Fruit fly (Drosophila melanogaster): Measurements from ENCODE around the gene CG18417.

Gene CG18417

DNA sequence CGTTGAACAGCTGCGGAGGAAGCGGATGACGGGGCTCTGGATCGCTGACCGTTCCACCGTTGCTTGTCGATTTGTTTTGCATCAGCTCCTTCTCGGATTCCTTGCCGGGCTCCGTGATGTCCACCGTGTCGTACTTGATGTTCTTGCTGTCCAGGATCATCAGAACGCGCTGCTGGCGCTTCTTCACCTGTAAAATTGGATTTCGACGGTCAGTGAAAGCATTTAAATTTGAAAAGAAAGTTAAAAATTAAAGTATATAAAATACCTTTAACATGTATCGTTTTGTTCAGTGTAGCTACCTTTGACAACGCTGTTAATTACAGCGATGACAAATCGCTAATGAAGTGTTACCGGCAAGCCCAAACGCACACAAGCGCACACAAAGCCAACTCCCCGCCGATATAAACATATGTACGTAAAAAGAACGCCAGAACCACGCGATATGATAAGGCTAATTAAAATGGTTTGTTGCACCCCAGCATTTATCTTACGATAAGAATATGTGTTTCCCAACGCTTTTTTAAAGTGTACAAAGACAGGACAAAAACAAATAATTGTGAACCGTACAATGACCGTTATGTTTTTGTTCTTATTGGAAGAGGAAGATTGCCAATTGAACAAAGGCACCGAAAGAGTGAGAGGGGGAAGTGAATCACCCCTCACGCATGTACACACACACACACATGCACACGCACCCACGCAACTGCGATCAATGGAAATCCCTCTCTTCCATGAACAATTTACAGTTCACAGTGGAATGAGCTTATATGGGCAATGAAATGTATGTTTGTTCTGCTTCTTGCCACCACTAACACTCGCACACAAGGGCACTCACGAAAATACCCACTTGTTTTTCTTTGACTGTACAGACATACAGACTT is 31.8 kb upstream of the CG18417 start (continued):
- no peak for TF ChIP-seq CG18764 (GFP tag; optimal IDR thresholded peaks at IDR 0.05)
- TF ChIP-seq CG42726 (GFP tag; IDR thresholded peaks at IDR 0.05; ENCODE audit: partially characterized antibody), result no peak
- peak; percentile 58 for TF ChIP-seq gem (tag; optimal IDR thresholded peaks at IDR 0.05)
- peak; percentile 94 for TF ChIP-seq mirr (GFP tag; optimal IDR thresholded peaks at IDR 0.05)
- no peak for TF ChIP-seq CG10565 (GFP tag; optimal IDR thresholded peaks at IDR 0.05)
- TF ChIP-seq CG3163 (GFP tag; optimal IDR thresholded peaks at IDR 0.05), result no peak
- 0 out of 3 replicates have a peak, but pooled peaks have one; percentile 5 for TF ChIP-seq Dbx (GFP tag; IDR thresholded peaks at IDR 0.05)
- TF ChIP-seq TFAM (GFP tag; optimal IDR thresholded peaks at IDR 0.05), result no peak
- no peak for TF ChIP-seq CG1792 (GFP tag; optimal IDR thresholded peaks at IDR 0.05)
- peak; percentile 48 for TF ChIP-seq CG12769 (tag; optimal IDR thresholded peaks at IDR 0.05)
- TF ChIP-seq nerfin-1 (tag; optimal IDR thresholded peaks at IDR 0.05), result peak; percentile 31
- TF ChIP-seq Kr (GFP tag; optimal IDR thresholded peaks at IDR 0.05), result no peak
- TF ChIP-seq Six4 (GFP tag; optimal IDR thresholded peaks at IDR 0.05), result peak; percentile 1
- no peak for TF ChIP-seq CG5245 (GFP tag; optimal IDR thresholded peaks at IDR 0.05)
- TF ChIP-seq tgo (GFP tag; IDR thresholded peaks at IDR 0.05), result no peak; the same call in 2 of the 3 replicates
- no peak for TF ChIP-seq Poxn (GFP tag; IDR thresholded peaks at IDR 0.05)
- TF ChIP-seq Mes4 (GFP tag; optimal IDR thresholded peaks at IDR 0.05), result no peak
- TF ChIP-seq CG3726 (GFP tag; IDR thresholded peaks at IDR 0.05), result no peak
- peak; percentile 9 for TF ChIP-seq en (GFP tag; optimal IDR thresholded peaks at IDR 0.05)
- no peak for TF ChIP-seq seq (GFP tag; IDR thresholded peaks at IDR 0.05)
- no peak for TF ChIP-seq Eip74EF (GFP tag; optimal IDR thresholded peaks at IDR 0.05)
- TF ChIP-seq CG12299 (tag; optimal IDR thresholded peaks at IDR 0.05), result no peak
- peak; percentile 39 for TF ChIP-seq CTCF (GFP tag; optimal IDR thresholded peaks at IDR 0.05)
- no peak for TF ChIP-seq CG7963 (GFP tag; IDR thresholded peaks at IDR 0.05; ENCODE audit: partially characterized antibody)
- TF ChIP-seq Ets97D (GFP tag; optimal IDR thresholded peaks at IDR 0.05), result peak; percentile 1
- TF ChIP-seq dm (GFP tag; optimal IDR thresholded peaks at IDR 0.05), result no peak
- TF ChIP-seq hb (GFP tag; IDR thresholded peaks at IDR 0.05; ENCODE audit: partially characterized antibody), result no peak
- peak; percentile 45 for TF ChIP-seq CG2678 (tag; optimal IDR thresholded peaks at IDR 0.05)
- TF ChIP-seq CG2889 (GFP tag; IDR thresholded peaks at IDR 0.05), result peak; percentile 36; the same call in 1 of the 3 replicates
- no peak for TF ChIP-seq eve (GFP tag; optimal IDR thresholded peaks at IDR 0.05)
- no peak for TF ChIP-seq Doc3 (GFP tag; IDR thresholded peaks at IDR 0.05; ENCODE audit: partially characterized antibody)
- peak; percentile 22 for TF ChIP-seq CG9727 (GFP tag; optimal IDR thresholded peaks at IDR 0.05)
- peak; percentile 47; the same call in 2 of the 3 replicates for TF ChIP-seq zfh1 (GFP tag; IDR thresholded peaks at IDR 0.05)
- peak; percentile 70 for TF ChIP-seq pros (GFP tag; optimal IDR thresholded peaks at IDR 0.05)
- TF ChIP-seq kay (GFP tag; optimal IDR thresholded peaks at IDR 0.05), result peak; percentile 89
- TF ChIP-seq CG8290 (GFP tag; optimal IDR thresholded peaks at IDR 0.05), result no peak
- TF ChIP-seq CG8290 (tag; optimal IDR thresholded peaks at IDR 0.05), result peak in 1 of 2 experiments; percentile 41
- no peak for TF ChIP-seq NC2β (GFP tag; optimal IDR thresholded peaks at IDR 0.05)
- TF ChIP-seq peb (GFP tag; IDR thresholded peaks at IDR 0.05), result no peak
- TF ChIP-seq Hr78 (GFP tag; optimal IDR thresholded peaks at IDR 0.05), result peak in 1 of 2 experiments; percentile 47
- no peak for TF ChIP-seq CG6854 (GFP tag; optimal IDR thresholded peaks at IDR 0.05)
- no peak for TF ChIP-seq Antp (GFP tag; optimal IDR thresholded peaks at IDR 0.05)
- no peak for TF ChIP-seq CG4730 (GFP tag; IDR thresholded peaks at IDR 0.05)
- peak; percentile 24 for TF ChIP-seq nmo (GFP tag; optimal IDR thresholded peaks at IDR 0.05)
- no peak for TF ChIP-seq H15 (GFP tag; IDR thresholded peaks at IDR 0.05)
- peak; percentile 21 for TF ChIP-seq NfI (GFP tag; optimal IDR thresholded peaks at IDR 0.05)
- peak; percentile 24 for TF ChIP-seq CG10979 (tag; optimal IDR thresholded peaks at IDR 0.05)
- peak; percentile 12 for TF ChIP-seq CG1603 (tag; optimal IDR thresholded peaks at IDR 0.05)
- no peak for TF ChIP-seq sna (GFP tag; IDR thresholded peaks at IDR 0.05; ENCODE audit: partially characterized antibody)

Measured in whole organism, embryonic.